Worm (Caenorhabditis elegans) whole organism, L1 larva: ENCODE measurements around the gene tmed-1.

Source experiments
- C16A3.4 ChIP-seq: fragments of 150-350 bp; optimal IDR thresholded peaks from 2 replicates; lab custom pipeline; 2014; ENCODE audit warnings: missing biosample characterization, missing genetic modification characterization
- C34B4.2 ChIP-seq: sonication (generic microtip); optimal IDR thresholded peaks from 2 replicates; lab custom pipeline; 2017; ENCODE audit warnings: mild to moderate bottlenecking, missing genetic modification characterization, missing compliant biosample characterization
- F16B12.6 ChIP-seq: fragments of 150-350 bp; optimal IDR thresholded peaks from 2 replicates; lab custom pipeline; 2014; ENCODE audit warnings: missing biosample characterization, missing genetic modification characterization
- aha-1 ChIP-seq: fragments of 150-350 bp; optimal IDR thresholded peaks from 2 replicates; lab custom pipeline; 2014; ENCODE audit warnings: missing biosample characterization, missing genetic modification characterization
- ama-1 ChIP-seq: fragments of 150-350 bp; optimal IDR thresholded peaks from 2 replicates; lab custom pipeline; 2014
- ceh-8 ChIP-seq: fragments of 200-800 bp; sonication (Bioruptor generic); optimal IDR thresholded peaks from 2 replicates; lab custom pipeline; 2018; ENCODE audit warnings: mild to moderate bottlenecking, missing genetic modification characterization, moderate library complexity, missing compliant biosample characterization
- ceh-82 ChIP-seq, 3 experiments: fragments of 150-350 bp in 1 of 3; sonication (generic microtip) in 2 of 3; optimal IDR thresholded peaks; 2 replicates each; lab custom pipeline; 2014 to 2017; ENCODE audit warnings: missing biosample characterization in 3 of 3, missing genetic modification characterization in 3 of 3
- ceh-88 ChIP-seq: fragments of 200-800 bp; sonication (Bioruptor generic); IDR thresholded peaks from 2 replicates; pipeline ENCODE4 v1.3.6; 2022; ENCODE audit warnings: missing genetic modification characterization, missing compliant biosample characterization
- ces-1 ChIP-seq: fragments of 150-350 bp; optimal IDR thresholded peaks from 2 replicates; lab custom pipeline; 2014; ENCODE audit warnings: missing biosample characterization, missing genetic modification reagents, missing genetic modification characterization
- dpl-1 ChIP-seq, 3 experiments: fragments of 150-350 bp in 2 of 3; sonication (generic microtip) in 1 of 3; optimal IDR thresholded peaks; 2 replicates each; lab custom pipeline; 2014 to 2017; ENCODE audit warnings: missing biosample characterization in 3 of 3, missing genetic modification characterization in 3 of 3, missing genetic modification reagents in 3 of 3
- egl-13 ChIP-seq: sonication (generic microtip); optimal IDR thresholded peaks from 2 replicates; lab custom pipeline; 2016; ENCODE audit warnings: missing genotype, missing genetic modification reagents, missing genetic modification characterization, missing compliant biosample characterization
- egl-27 ChIP-seq, 2 experiments: fragments of 150-350 bp in 1 of 2; sonication (generic microtip); optimal IDR thresholded peaks; 3 replicates each; lab custom pipeline; 2017 to 2018; ENCODE audit warnings: missing biosample characterization in 2 of 2, missing genetic modification characterization in 2 of 2, missing genetic modification reagents in 2 of 2
- elt-3 ChIP-seq, 6 experiments: fragments of 150-350 bp in 1 of 6; sonication (generic microtip); optimal IDR thresholded peaks; 2 replicates each; lab custom pipeline; 2017 to 2018; ENCODE audit warnings: missing biosample characterization in 6 of 6, missing genetic modification characterization in 6 of 6, inconsistent platforms in 1 of 6
- ets-5 ChIP-seq: fragments of 200-800 bp; sonication (Bioruptor generic); IDR thresholded peaks from 2 replicates; pipeline ENCODE4 v1.3.6; 2022; ENCODE audit warnings: missing genetic modification characterization, missing compliant biosample characterization
- fkh-10 ChIP-seq: sonication (generic microtip); optimal IDR thresholded peaks from 2 replicates; lab custom pipeline; 2017; ENCODE audit warnings: missing biosample characterization, missing genetic modification reagents, missing genetic modification characterization
- fkh-4 ChIP-seq: sonication (generic microtip); optimal IDR thresholded peaks from 2 replicates; lab custom pipeline; 2016; ENCODE audit warnings: missing compliant biosample characterization, missing genetic modification characterization, borderline replicate concordance
- fkh-8 ChIP-seq: sonication (generic microtip); optimal IDR thresholded peaks from 2 replicates; lab custom pipeline; 2016; ENCODE audit warnings: mild to moderate bottlenecking, missing genetic modification characterization, missing compliant biosample characterization
- fos-1 ChIP-seq: fragments of 150-350 bp; optimal IDR thresholded peaks from 2 replicates; lab custom pipeline; 2014; ENCODE audit warnings: missing biosample characterization, missing genetic modification characterization
- grh-1 ChIP-seq: fragments of 200-800 bp; sonication (Bioruptor generic); IDR thresholded peaks from 2 replicates; pipeline ENCODE4 v1.3.6; 2022; ENCODE audit warnings: missing genetic modification reagents, missing genetic modification characterization, missing compliant biosample characterization
- hlh-17 ChIP-seq: fragments of 200-800 bp; sonication (Bioruptor generic); optimal IDR thresholded peaks from 2 replicates; lab custom pipeline; 2018; ENCODE audit warnings: missing genetic modification characterization, mild to moderate bottlenecking, missing compliant biosample characterization, moderate library complexity, borderline replicate concordance
- hlh-4 ChIP-seq: sonication (generic microtip); optimal IDR thresholded peaks from 2 replicates; lab custom pipeline; 2016; ENCODE audit warnings: mild to moderate bottlenecking, missing genetic modification characterization, missing compliant biosample characterization
- hpl-2 ChIP-seq: fragments of 150-350 bp; optimal IDR thresholded peaks from 2 replicates; lab custom pipeline; 2014; ENCODE audit warnings: missing biosample characterization, missing genetic modification reagents, missing genetic modification characterization
- isw-1 ChIP-seq: fragments of 200-800 bp; sonication (Bioruptor generic); IDR thresholded peaks from 2 replicates; pipeline ENCODE4 v1.3.6; 2022; ENCODE audit warnings: missing genetic modification characterization, missing compliant biosample characterization
- lin-13 ChIP-seq: fragments of 150-350 bp; optimal IDR thresholded peaks from 2 replicates; lab custom pipeline; 2014; ENCODE audit warnings: missing biosample characterization, missing genetic modification reagents, missing genetic modification characterization
- lin-14 ChIP-seq: fragments of 200-800 bp; sonication (Bioruptor generic); optimal IDR thresholded peaks from 2 replicates; lab custom pipeline; 2018; ENCODE audit warnings: mild to moderate bottlenecking, missing genetic modification characterization, moderate library complexity, missing compliant biosample characterization
- lin-15B ChIP-seq: fragments of 150-350 bp; sonication (generic microtip); optimal IDR thresholded peaks from 3 replicates; lab custom pipeline; 2014; ENCODE audit warnings: missing biosample characterization, missing genetic modification characterization
- mdl-1 ChIP-seq, 2 experiments: fragments of 150-350 bp; optimal IDR thresholded peaks; 2 replicates each; lab custom pipeline; 2014 to 2017; ENCODE audit warnings: missing biosample characterization in 2 of 2, missing genetic modification characterization in 2 of 2, inconsistent platforms in 1 of 2
- mep-1 ChIP-seq: fragments of 150-350 bp; optimal IDR thresholded peaks from 2 replicates; lab custom pipeline; 2014; ENCODE audit warnings: missing biosample characterization, missing genetic modification characterization
- nhr-11 ChIP-seq: fragments of 150-350 bp; optimal IDR thresholded peaks from 2 replicates; lab custom pipeline; 2014; ENCODE audit warnings: missing biosample characterization, missing genetic modification characterization
- nhr-12 ChIP-seq: sonication (generic microtip); optimal IDR thresholded peaks from 2 replicates; lab custom pipeline; 2017; ENCODE audit warnings: missing biosample characterization, missing genetic modification characterization
- nhr-19 ChIP-seq: fragments of 200-800 bp; sonication (Bioruptor generic); conservative IDR thresholded peaks from 2 replicates; pipeline ENCODE4 v1.3.6; 2022; ENCODE audit warnings: missing genetic modification characterization, missing compliant biosample characterization
- nhr-237 ChIP-seq: fragments of 150-350 bp; optimal IDR thresholded peaks from 2 replicates; lab custom pipeline; 2014; ENCODE audit warnings: missing biosample characterization, missing genetic modification characterization
- nhr-47 ChIP-seq: sonication (generic microtip); optimal IDR thresholded peaks from 2 replicates; lab custom pipeline; 2016; ENCODE audit warnings: mild to moderate bottlenecking, missing genetic modification characterization, moderate library complexity, missing compliant biosample characterization
- nhr-71 ChIP-seq: sonication (generic microtip); optimal IDR thresholded peaks from 2 replicates; lab custom pipeline; 2016; ENCODE audit warnings: mild to moderate bottlenecking, missing genetic modification characterization, moderate library complexity, missing compliant biosample characterization
- nhr-76 ChIP-seq: sonication (generic microtip); optimal IDR thresholded peaks from 2 replicates; lab custom pipeline; 2017; ENCODE audit warnings: missing biosample characterization, missing genetic modification characterization
- nhr-77 ChIP-seq: fragments of 150-350 bp; optimal IDR thresholded peaks from 2 replicates; lab custom pipeline; 2014; ENCODE audit warnings: missing biosample characterization, missing genetic modification characterization
- nhr-84 ChIP-seq: sonication (generic microtip); optimal IDR thresholded peaks from 2 replicates; lab custom pipeline; 2017; ENCODE audit warnings: missing biosample characterization, missing genetic modification characterization
- nhr-90 ChIP-seq: sonication (generic microtip); optimal IDR thresholded peaks from 2 replicates; lab custom pipeline; 2016; ENCODE audit warnings: mild to moderate bottlenecking, missing genetic modification characterization, missing compliant biosample characterization; ENCODE audit not compliant: poor library complexity
- pag-3 ChIP-seq: sonication (generic microtip); optimal IDR thresholded peaks from 2 replicates; lab custom pipeline; 2017; ENCODE audit warnings: missing genetic modification characterization, mild to moderate bottlenecking, missing compliant biosample characterization, antibody characterized with exemption, borderline replicate concordance; ENCODE audit not compliant: insufficient read depth
- pax-3 ChIP-seq: fragments of 200-800 bp; sonication (Bioruptor generic); optimal IDR thresholded peaks from 2 replicates; lab custom pipeline; 2018; ENCODE audit warnings: mild to moderate bottlenecking, missing genetic modification characterization, moderate library complexity, missing compliant biosample characterization
- pqm-1 ChIP-seq: sonication (generic microtip); optimal IDR thresholded peaks from 3 replicates; lab custom pipeline; 2017; ENCODE audit warnings: missing biosample characterization, missing genetic modification characterization
- rnt-1 ChIP-seq: sonication (generic microtip); optimal IDR thresholded peaks from 2 replicates; lab custom pipeline; 2016; ENCODE audit warnings: mild to moderate bottlenecking, missing genetic modification characterization, moderate library complexity, missing compliant biosample characterization
- skn-1 ChIP-seq: fragments of 150-350 bp; optimal IDR thresholded peaks from 2 replicates; lab custom pipeline; 2014; ENCODE audit warnings: missing biosample characterization, missing genetic modification characterization
- snu-23 ChIP-seq: sonication (generic microtip); optimal IDR thresholded peaks from 2 replicates; lab custom pipeline; 2016; ENCODE audit warnings: missing genetic modification characterization, missing compliant biosample characterization
- sox-4 ChIP-seq: sonication (generic microtip); optimal IDR thresholded peaks from 2 replicates; lab custom pipeline; 2016; ENCODE audit warnings: missing genetic modification characterization, missing compliant biosample characterization
- tbx-2 ChIP-seq: sonication (generic microtip); optimal IDR thresholded peaks from 2 replicates; lab custom pipeline; 2016; ENCODE audit warnings: missing genetic modification characterization, missing compliant biosample characterization
- unc-130 ChIP-seq: fragments of 150-350 bp; optimal IDR thresholded peaks from 2 replicates; lab custom pipeline; 2017; ENCODE audit warnings: missing biosample characterization, missing genetic modification characterization, inconsistent platforms
- unc-30 ChIP-seq: sonication (generic microtip); optimal IDR thresholded peaks from 2 replicates; lab custom pipeline; 2017; ENCODE audit warnings: missing biosample characterization, missing genetic modification characterization
- unc-86 ChIP-seq: sonication (generic microtip); optimal IDR thresholded peaks from 2 replicates; lab custom pipeline; 2016; ENCODE audit warnings: missing genetic modification characterization, missing compliant biosample characterization
- unc-98 ChIP-seq: fragments of 200-800 bp; sonication (Bioruptor generic); IDR thresholded peaks from 2 replicates; pipeline ENCODE4 v1.3.6; 2022; ENCODE audit warnings: missing genetic modification characterization, missing compliant biosample characterization
- xbp-1 ChIP-seq: sonication (generic microtip); optimal IDR thresholded peaks from 2 replicates; lab custom pipeline; 2016; ENCODE audit warnings: missing genetic modification characterization, missing compliant biosample characterization
- zag-1 ChIP-seq: fragments of 150-350 bp; optimal IDR thresholded peaks from 2 replicates; lab custom pipeline; 2014; ENCODE audit warnings: missing biosample characterization, missing genetic modification characterization
- zip-4 ChIP-seq: fragments of 200-800 bp; sonication (Bioruptor generic); optimal IDR thresholded peaks from 2 replicates; lab custom pipeline; 2018; ENCODE audit warnings: mild to moderate bottlenecking, missing genetic modification characterization, moderate library complexity, missing compliant biosample characterization
- ztf-11 ChIP-seq, 2 experiments: sonication (generic microtip); optimal IDR thresholded peaks; 2 replicates each; lab custom pipeline; 2016 to 2017; ENCODE audit warnings: missing genetic modification characterization in 2 of 2, missing biosample characterization in 1 of 2, missing compliant biosample characterization in 1 of 2

The tmed-1 gene

ce11 chrIV:12121076-12121475 is 43.1 kb upstream of the tmed-1 start, which contains the start of the genes ddb-1 and M18.6 (continued):
- no peak for TF ChIP-seq sox-4 (tag; lab: Kevin White, UChicago)
- no peak for TF ChIP-seq C34B4.2
- no peak for TF ChIP-seq ces-1 (GFP tag; lab: Kevin White, UChicago)
- TF ChIP-seq rnt-1 (tag; lab: Kevin White, UChicago) = no peak
- TF ChIP-seq ceh-82 (tag; optimal IDR thresholded peaks at IDR 0.05; lab: Kevin White, UChicago) = peak in 2 of 3 experiments; percentile 28 to 38
- TF ChIP-seq nhr-71 (tag; lab: Kevin White, UChicago) = peak; percentile 24
- no peak for TF ChIP-seq ama-1
- TF ChIP-seq mdl-1 (tag; optimal IDR thresholded peaks at IDR 0.05; lab: Kevin White, UChicago) = no peak
- TF ChIP-seq F16B12.6 = peak; percentile 2
- no peak for TF ChIP-seq hpl-2 (GFP tag; lab: Kevin White, UChicago)
- TF ChIP-seq zip-4 (GFP tag; lab: Kevin White, UChicago) = no peak
- TF ChIP-seq fkh-4 (tag; lab: Kevin White, UChicago) = no peak
- no peak for TF ChIP-seq egl-27 (tag; optimal IDR thresholded peaks at IDR 0.05; lab: Kevin White, UChicago)
- TF ChIP-seq egl-13 = no peak
- no peak for TF ChIP-seq grh-1 (GFP tag; lab: Robert Waterston, UW)
- TF ChIP-seq nhr-12 (tag; lab: Kevin White, UChicago) = no peak
- peak; percentile 2 for TF ChIP-seq lin-13 (GFP tag; lab: Kevin White, UChicago)
- no peak for TF ChIP-seq nhr-237 (tag; lab: Kevin White, UChicago)
- TF ChIP-seq fkh-8 (tag; lab: Kevin White, UChicago) = no peak
- TF ChIP-seq nhr-84 (tag; lab: Kevin White, UChicago) = no peak
- TF ChIP-seq nhr-19 (GFP tag; lab: Robert Waterston, UW) = no peak
- TF ChIP-seq fkh-10 (GFP tag; lab: Kevin White, UChicago) = no peak
- no peak for TF ChIP-seq aha-1 (tag; lab: Kevin White, UChicago)
- TF ChIP-seq unc-30 (tag; lab: Kevin White, UChicago) = no peak
- TF ChIP-seq nhr-47 (tag; lab: Kevin White, UChicago) = no peak
- TF ChIP-seq zag-1 (tag; lab: Kevin White, UChicago) = no peak
- no peak for TF ChIP-seq unc-98 (GFP tag; lab: Robert Waterston, UW)
- peak; percentile 65 for TF ChIP-seq mep-1 (tag; lab: Kevin White, UChicago)
- peak; percentile 16 for TF ChIP-seq lin-15B (tag; lab: Kevin White, UChicago)
- TF ChIP-seq pag-3 = no peak
- TF ChIP-seq snu-23 (GFP tag; lab: Kevin White, UChicago) = peak; percentile 20
- TF ChIP-seq nhr-76 (tag; lab: Kevin White, UChicago) = no peak
- TF ChIP-seq pqm-1 (tag; lab: Kevin White, UChicago) = no peak
- TF ChIP-seq ets-5 = no peak
- TF ChIP-seq ceh-88 (GFP tag; lab: Robert Waterston, UW) = no peak
- TF ChIP-seq hlh-4 = no peak
- no peak for TF ChIP-seq ceh-8 (GFP tag; lab: Kevin White, UChicago)
- TF ChIP-seq nhr-90 = no peak
- TF ChIP-seq C16A3.4 = peak; percentile 51
- peak; percentile 16 for TF ChIP-seq skn-1 (tag; lab: Kevin White, UChicago)
- no peak for TF ChIP-seq pax-3 (tag; lab: Kevin White, UChicago)
- TF ChIP-seq isw-1 (GFP tag; lab: Robert Waterston, UW) = no peak
- TF ChIP-seq lin-14 = no peak
- no peak for TF ChIP-seq nhr-77 (tag; lab: Kevin White, UChicago)
- TF ChIP-seq fos-1 (tag; lab: Kevin White, UChicago) = no peak
- no peak for TF ChIP-seq tbx-2 (tag; lab: Kevin White, UChicago)
- no peak for TF ChIP-seq hlh-17 (GFP tag; lab: Kevin White, UChicago)
- TF ChIP-seq dpl-1 (GFP tag; optimal IDR thresholded peaks at IDR 0.05; lab: Kevin White, UChicago) = peak in 2 of 3 experiments; percentile 33 to 57
- TF ChIP-seq xbp-1 (tag; lab: Kevin White, UChicago) = no peak
- TF ChIP-seq nhr-11 (tag; lab: Kevin White, UChicago) = no peak
- no peak for TF ChIP-seq ztf-11 (tag; optimal IDR thresholded peaks at IDR 0.05; lab: Kevin White, UChicago)
- TF ChIP-seq unc-86 = no peak
- no peak for TF ChIP-seq elt-3 (tag; optimal IDR thresholded peaks at IDR 0.05; lab: Kevin White, UChicago)
- TF ChIP-seq unc-130 = no peak
